Worm (Caenorhabditis elegans) whole organism, late embryonic: ENCODE results near the gene ZC443.2.

Source experiments
- C08G9.2 ChIP-seq: sonication (generic microtip); optimal IDR thresholded peaks from 2 replicates; lab custom pipeline; 2016; ENCODE audit warnings: mild to moderate bottlenecking, missing genetic modification characterization, moderate library complexity, missing compliant biosample characterization
- C38D4.7 ChIP-seq: fragments of 200-800 bp; sonication (Bioruptor generic); optimal IDR thresholded peaks from 2 replicates; lab custom pipeline; 2018; ENCODE audit warnings: mild to moderate bottlenecking, missing genetic modification characterization, moderate library complexity, missing compliant biosample characterization
- K09A11.1 ChIP-seq: sonication (generic microtip); optimal IDR thresholded peaks from 2 replicates; lab custom pipeline; 2017; ENCODE audit warnings: antibody characterized with exemption, mild to moderate bottlenecking, missing genetic modification characterization, missing compliant biosample characterization; ENCODE audit not compliant: insufficient read depth
- Y22D7AL.16 ChIP-seq: sonication (generic microtip); optimal IDR thresholded peaks from 2 replicates; lab custom pipeline; 2016; ENCODE audit warnings: missing genetic modification characterization, missing compliant biosample characterization
- ama-1 ChIP-seq: fragments of 150-350 bp; optimal IDR thresholded peaks from 2 replicates; lab custom pipeline; 2014
- ceh-14 ChIP-seq: sonication (generic microtip); optimal IDR thresholded peaks from 2 replicates; lab custom pipeline; 2016; ENCODE audit warnings: missing genotype, missing genetic modification characterization, missing compliant biosample characterization
- ceh-19 ChIP-seq: fragments of 200-800 bp; sonication (Bioruptor generic); optimal IDR thresholded peaks from 2 replicates; lab custom pipeline; 2018; ENCODE audit warnings: mild to moderate bottlenecking, missing genetic modification characterization, missing compliant biosample characterization
- ceh-22 ChIP-seq: sonication (generic microtip); optimal IDR thresholded peaks from 2 replicates; lab custom pipeline; 2017; ENCODE audit warnings: missing biosample characterization, missing genetic modification characterization
- ceh-30 ChIP-seq: fragments of 150-350 bp; optimal IDR thresholded peaks from 2 replicates; lab custom pipeline; 2014; ENCODE audit warnings: missing biosample characterization, missing genetic modification characterization
- ceh-31 ChIP-seq: sonication (generic microtip); optimal IDR thresholded peaks from 2 replicates; lab custom pipeline; 2016; ENCODE audit warnings: missing genetic modification characterization, missing compliant biosample characterization
- ceh-34 ChIP-seq: sonication (generic microtip); optimal IDR thresholded peaks from 2 replicates; lab custom pipeline; 2016; ENCODE audit warnings: mild to moderate bottlenecking, missing genetic modification characterization, missing compliant biosample characterization
- ceh-45 ChIP-seq: fragments of 200-800 bp; sonication (Bioruptor generic); IDR thresholded peaks from 2 replicates; pipeline ENCODE4 v1.3.6; 2022; ENCODE audit warnings: missing genetic modification reagents, missing genetic modification characterization, missing compliant biosample characterization
- ceh-6 ChIP-seq: fragments of 200-800 bp; sonication (Bioruptor generic); optimal IDR thresholded peaks from 2 replicates; lab custom pipeline; 2018; ENCODE audit warnings: mild to moderate bottlenecking, missing genetic modification characterization, missing compliant biosample characterization
- che-1 ChIP-seq: sonication (generic microtip); optimal IDR thresholded peaks from 2 replicates; lab custom pipeline; 2016; ENCODE audit warnings: mild to moderate bottlenecking, missing genetic modification characterization, missing compliant biosample characterization
- dmd-4 ChIP-seq: sonication (generic microtip); optimal IDR thresholded peaks from 2 replicates; lab custom pipeline; 2016; ENCODE audit warnings: borderline replicate concordance, missing genetic modification characterization, missing compliant biosample characterization
- dve-1 ChIP-seq: sonication (generic microtip); optimal IDR thresholded peaks from 2 replicates; lab custom pipeline; 2017; ENCODE audit warnings: antibody characterized with exemption, mild to moderate bottlenecking, missing genetic modification characterization, missing compliant biosample characterization
- elt-2 ChIP-seq: sonication (generic microtip); optimal IDR thresholded peaks from 2 replicates; lab custom pipeline; 2016; ENCODE audit warnings: missing genetic modification reagents, missing genetic modification characterization, missing compliant biosample characterization
- elt-4 ChIP-seq: sonication (generic microtip); optimal IDR thresholded peaks from 2 replicates; lab custom pipeline; 2016; ENCODE audit warnings: missing genetic modification characterization, missing compliant biosample characterization
- ets-4 ChIP-seq: sonication (generic microtip); optimal IDR thresholded peaks from 2 replicates; lab custom pipeline; 2016; ENCODE audit warnings: missing genetic modification characterization, missing compliant biosample characterization
- eyg-1 ChIP-seq: sonication (generic microtip); optimal IDR thresholded peaks from 2 replicates; lab custom pipeline; 2016; ENCODE audit warnings: missing genotype, missing genetic modification characterization, missing compliant biosample characterization
- fkh-10 ChIP-seq: fragments of 150-350 bp; optimal IDR thresholded peaks from 2 replicates; lab custom pipeline; 2014; ENCODE audit warnings: missing biosample characterization, missing genetic modification reagents, missing genetic modification characterization
- fkh-6 ChIP-seq: sonication (generic microtip); optimal IDR thresholded peaks from 2 replicates; lab custom pipeline; 2016; ENCODE audit warnings: missing genetic modification characterization, missing compliant biosample characterization
- hlh-30 ChIP-seq: sonication (generic microtip); optimal IDR thresholded peaks from 2 replicates; lab custom pipeline; 2017; ENCODE audit warnings: antibody characterized with exemption, missing genetic modification characterization, missing compliant biosample characterization; ENCODE audit not compliant: insufficient read depth
- hlh-6 ChIP-seq: sonication (generic microtip); optimal IDR thresholded peaks from 2 replicates; lab custom pipeline; 2016; ENCODE audit warnings: missing genotype, missing genetic modification characterization, missing compliant biosample characterization
- hlh-8 ChIP-seq: sonication (generic microtip); optimal IDR thresholded peaks from 2 replicates; lab custom pipeline; 2016; ENCODE audit warnings: missing genotype, missing genetic modification characterization, missing compliant biosample characterization
- lim-6 ChIP-seq: sonication (generic microtip); optimal IDR thresholded peaks from 2 replicates; lab custom pipeline; 2016; ENCODE audit warnings: missing genetic modification characterization, missing compliant biosample characterization
- madf-2 ChIP-seq: sonication (generic microtip); optimal IDR thresholded peaks from 2 replicates; lab custom pipeline; 2017; ENCODE audit warnings: missing genetic modification characterization, missing compliant biosample characterization
- nfya-1 ChIP-seq: sonication (generic microtip); optimal IDR thresholded peaks from 2 replicates; lab custom pipeline; 2017; ENCODE audit warnings: missing genetic modification characterization, mild to moderate bottlenecking, missing compliant biosample characterization, antibody characterized with exemption, moderate library complexity
- nhr-11 ChIP-seq: fragments of 150-350 bp; optimal IDR thresholded peaks from 2 replicates; lab custom pipeline; 2014; ENCODE audit warnings: missing biosample characterization, missing genetic modification characterization
- nhr-232 ChIP-seq: sonication (generic microtip); optimal IDR thresholded peaks from 2 replicates; lab custom pipeline; 2016; ENCODE audit warnings: missing genetic modification characterization, missing compliant biosample characterization
- npax-4 ChIP-seq: sonication (generic microtip); optimal IDR thresholded peaks from 2 replicates; lab custom pipeline; 2016; ENCODE audit warnings: missing genetic modification characterization, missing compliant biosample characterization
- pax-1 ChIP-seq: fragments of 150-350 bp; optimal IDR thresholded peaks from 2 replicates; lab custom pipeline; 2014; ENCODE audit warnings: missing biosample characterization, missing genetic modification characterization
- pqm-1 ChIP-seq: sonication (generic microtip); optimal IDR thresholded peaks from 2 replicates; lab custom pipeline; 2016; ENCODE audit warnings: missing genetic modification characterization, missing compliant biosample characterization
- pros-1 ChIP-seq: fragments of 150-350 bp; optimal IDR thresholded peaks from 2 replicates; lab custom pipeline; 2014; ENCODE audit warnings: missing biosample characterization, missing genetic modification reagents, missing genetic modification characterization
- rnt-1 ChIP-seq: sonication (generic microtip); optimal IDR thresholded peaks from 2 replicates; lab custom pipeline; 2016; ENCODE audit warnings: missing genetic modification characterization, missing compliant biosample characterization
- sdc-2 ChIP-seq: sonication (generic microtip); optimal IDR thresholded peaks from 2 replicates; lab custom pipeline; 2016; ENCODE audit warnings: missing genotype, missing genetic modification characterization, missing compliant biosample characterization
- sox-2 ChIP-seq: fragments of 200-800 bp; sonication (Bioruptor generic); IDR thresholded peaks from 2 replicates; pipeline ENCODE4 v1.3.6; 2022; ENCODE audit warnings: missing genetic modification reagents, missing genetic modification characterization, missing compliant biosample characterization
- sox-4 ChIP-seq: sonication (generic microtip); optimal IDR thresholded peaks from 2 replicates; lab custom pipeline; 2017; ENCODE audit warnings: mild to moderate bottlenecking, missing genetic modification characterization, inconsistent platforms, missing compliant biosample characterization
- syd-9 ChIP-seq: sonication (generic microtip); optimal IDR thresholded peaks from 2 replicates; lab custom pipeline; 2016; ENCODE audit warnings: mild to moderate bottlenecking, missing genetic modification characterization, moderate library complexity, missing compliant biosample characterization
- tbx-2 ChIP-seq: sonication (generic microtip); optimal IDR thresholded peaks from 2 replicates; lab custom pipeline; 2016; ENCODE audit warnings: missing genetic modification characterization, missing compliant biosample characterization
- tbx-7 ChIP-seq: sonication (generic microtip); optimal IDR thresholded peaks from 2 replicates; lab custom pipeline; 2016; ENCODE audit warnings: missing genotype, missing genetic modification characterization, missing compliant biosample characterization
- unc-42 ChIP-seq: sonication (generic microtip); optimal IDR thresholded peaks from 2 replicates; lab custom pipeline; 2016; ENCODE audit warnings: missing genotype, missing genetic modification characterization, missing compliant biosample characterization
- unc-55 ChIP-seq: sonication (generic microtip); optimal IDR thresholded peaks from 2 replicates; lab custom pipeline; 2017; ENCODE audit warnings: missing biosample characterization, missing genetic modification reagents, missing genetic modification characterization
- unc-86 ChIP-seq: sonication (generic microtip); optimal IDR thresholded peaks from 2 replicates; lab custom pipeline; 2016; ENCODE audit warnings: missing genetic modification characterization, missing compliant biosample characterization
- zip-5 ChIP-seq: sonication (generic microtip); optimal IDR thresholded peaks from 2 replicates; lab custom pipeline; 2016; ENCODE audit warnings: missing genetic modification characterization, missing compliant biosample characterization

The ZC443.2 gene

DNA sequence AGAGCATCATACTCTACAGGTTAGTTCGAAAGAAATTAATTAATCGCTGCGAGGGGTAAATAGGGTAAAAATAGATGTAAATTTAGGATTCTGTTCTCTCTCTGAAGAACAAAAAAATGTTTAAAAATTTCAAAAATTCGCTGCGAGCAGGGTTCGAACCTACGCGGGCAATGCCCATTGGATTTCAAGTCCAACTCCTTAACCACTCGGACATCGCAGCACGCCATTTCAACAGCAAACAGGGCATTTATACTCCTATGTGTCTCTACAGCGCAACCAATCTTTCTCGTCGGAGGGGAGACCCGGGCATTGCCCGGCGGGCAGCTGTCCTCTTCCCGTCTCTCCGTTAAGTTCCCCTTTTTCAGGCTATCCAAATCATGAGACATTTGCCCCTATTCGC lies 30.7 kb downstream of the ZC443.2 start (continued):
- TF ChIP-seq npax-4 (tag; lab: Kevin White, UChicago) (peak; percentile 76), lim-6 (peak; percentile 75), che-1 (peak; percentile 90), madf-2 (peak; percentile 91), eyg-1 (tag; lab: Kevin White, UChicago) (peak; percentile 83), ceh-45 (GFP tag; lab: Robert Waterston, UW) (peak; percentile 96), ceh-22 (tag; lab: Kevin White, UChicago) (no peak), unc-55 (GFP tag; lab: Kevin White, UChicago) (no peak), dmd-4 (tag; lab: Kevin White, UChicago) (peak; percentile 80), ceh-14 (tag; lab: Kevin White, UChicago) (peak; percentile 88), fkh-6 (tag; lab: Kevin White, UChicago) (peak; percentile 92), C08G9.2 (tag; lab: Kevin White, UChicago) (peak; percentile 80), ceh-31 (tag; lab: Kevin White, UChicago) (peak; percentile 73), nfya-1 (peak; percentile 69), rnt-1 (tag; lab: Kevin White, UChicago) (peak; percentile 69), sox-4 (tag; lab: Kevin White, UChicago) (peak; percentile 94), ceh-34 (tag; lab: Kevin White, UChicago) (peak; percentile 89), pax-1 (tag; lab: Kevin White, UChicago) (peak; percentile 7), elt-4 (tag; lab: Kevin White, UChicago) (peak; percentile 84), nhr-11 (tag; lab: Kevin White, UChicago) (no peak), ceh-6 (GFP tag; lab: Kevin White, UChicago) (peak; percentile 92), pros-1 (tag; lab: Kevin White, UChicago) (no peak), Y22D7AL.16 (tag; lab: Kevin White, UChicago) (peak; percentile 93), C38D4.7 (GFP tag; lab: Kevin White, UChicago) (peak; percentile 89), nhr-232 (peak; percentile 89), syd-9 (tag; lab: Kevin White, UChicago) (peak; percentile 92), tbx-7 (tag; lab: Kevin White, UChicago) (no peak), ama-1 (lab: Kevin White, UChicago) (no peak), zip-5 (tag; lab: Kevin White, UChicago) (peak; percentile 82), tbx-2 (tag; lab: Kevin White, UChicago) (peak; percentile 85), pqm-1 (peak; percentile 78), hlh-8 (tag; lab: Kevin White, UChicago) (peak; percentile 51), elt-2 (tag; lab: Kevin White, UChicago) (peak; percentile 96)

- TF ChIP-seq tbx-7 (tag; lab: Kevin White, UChicago), result no peak
- TF ChIP-seq ets-4 (tag; lab: Kevin White, UChicago), result no peak
- TF ChIP-seq sox-2 (GFP tag; lab: Robert Waterston, UW), result no peak
- TF ChIP-seq hlh-8 (tag; lab: Kevin White, UChicago), result no peak
- no peak for TF ChIP-seq ceh-30 (tag; lab: Kevin White, UChicago)
- TF ChIP-seq hlh-30 (tag; lab: Kevin White, UChicago), result no peak
- TF ChIP-seq ceh-19 (GFP tag; lab: Kevin White, UChicago), result no peak
- TF ChIP-seq unc-86, result no peak
- TF ChIP-seq K09A11.1 (tag; lab: Kevin White, UChicago), result no peak
- TF ChIP-seq sdc-2, result no peak
- TF ChIP-seq fkh-10 (GFP tag; lab: Kevin White, UChicago), result no peak
- no peak for TF ChIP-seq dve-1 (tag; lab: Kevin White, UChicago)
- no peak for TF ChIP-seq unc-42
- TF ChIP-seq nhr-232, result no peak
- TF ChIP-seq eyg-1 (tag; lab: Kevin White, UChicago), result no peak
- no peak for TF ChIP-seq hlh-6 (tag; lab: Kevin White, UChicago)
- TF ChIP-seq ceh-45 (GFP tag; lab: Robert Waterston, UW), result no peak
- TF ChIP-seq ceh-31 (tag; lab: Kevin White, UChicago), result no peak
Measured at ce11 chrV:12773852-12774251, 37.1 kb downstream of the ZC443.2 start.
